Fruit fly (Drosophila melanogaster): ENCODE results near the gene hay.

hay gene

dm6 chr3L:10664511-10665062 is 33.7 kb downstream of the hay start, which contains the start of gene simj (continued):
- TF ChIP-seq CG12659 (GFP tag; optimal IDR thresholded peaks at IDR 0.05) (peak; percentile 86), knrl (GFP tag; IDR thresholded peaks at IDR 0.05; ENCODE audit: partially characterized antibody) (peak; percentile 81), CG6791 (GFP tag; IDR thresholded peaks at IDR 0.05; ENCODE audit: partially characterized antibody) (peak; percentile 88), Dek (tag; optimal IDR thresholded peaks at IDR 0.05) (peak; percentile 65), Dll (GFP tag; IDR thresholded peaks at IDR 0.05; ENCODE audit: partially characterized antibody) (peak; percentile 76), CG30403 (GFP tag; optimal IDR thresholded peaks at IDR 0.05) (peak; percentile 18), CG42726 (GFP tag; IDR thresholded peaks at IDR 0.05; ENCODE audit: partially characterized antibody) (peak; percentile 94), stwl (tag; optimal IDR thresholded peaks at IDR 0.05) (peak; percentile 66), CG8290 (GFP tag; optimal IDR thresholded peaks at IDR 0.05) (peak; percentile 64), CG8290 (tag; optimal IDR thresholded peaks at IDR 0.05) (peak in 1 of 2 experiments; percentile 87), unc-4 (GFP tag; IDR thresholded peaks at IDR 0.05; ENCODE audit: partially characterized antibody) (peak; percentile 85), Nf-YC (tag; optimal IDR thresholded peaks at IDR 0.05) (peak; percentile 61), mirr (GFP tag; optimal IDR thresholded peaks at IDR 0.05) (peak; percentile 83), CG14667 (GFP tag; IDR thresholded peaks at IDR 0.05) (no peak), CG2712 (tag; optimal IDR thresholded peaks at IDR 0.05) (peak; percentile 62), CG4404 (GFP tag; IDR thresholded peaks at IDR 0.05) (no peak), gsb-n (tag; optimal IDR thresholded peaks at IDR 0.05) (peak; percentile 30), fu2 (GFP tag; optimal IDR thresholded peaks at IDR 0.05) (peak; percentile 31), BtbVII (GFP tag; optimal IDR thresholded peaks at IDR 0.05) (peak; percentile 46), Nf-YB (GFP tag; optimal IDR thresholded peaks at IDR 0.05) (peak; percentile 19), CG8478 (optimal IDR thresholded peaks at IDR 0.05) (no peak), luna (GFP tag; optimal IDR thresholded peaks at IDR 0.05) (peak; percentile 48), CG11456 (GFP tag; IDR thresholded peaks at IDR 0.05) (no peak), MBD-R2 (GFP tag; IDR thresholded peaks at IDR 0.05) (peak; percentile 55; the same call in 1 of the 2 replicates), CG9876 (GFP tag; optimal IDR thresholded peaks at IDR 0.05) (peak; percentile 46), lov (optimal IDR thresholded peaks at IDR 0.05) (no peak), lov (GFP tag; IDR thresholded peaks at IDR 0.05) (no peak), NfI (GFP tag; optimal IDR thresholded peaks at IDR 0.05) (peak; percentile 57), Sin3A (optimal IDR thresholded peaks at IDR 0.05) (peak; percentile 10), CG3995 (GFP tag; optimal IDR thresholded peaks at IDR 0.05) (no peak), CG9932 (GFP tag; IDR thresholded peaks at IDR 0.05) (peak; percentile 71), CG32532 (GFP tag; IDR thresholded peaks at IDR 0.05) (peak; percentile 66), CG34224 (GFP tag; IDR thresholded peaks at IDR 0.05; ENCODE audit: partially characterized antibody) (peak; percentile 90), CG14441 (GFP tag; IDR thresholded peaks at IDR 0.05) (peak; percentile 17; the same call in 1 of the 2 replicates), Atf6 (GFP tag; IDR thresholded peaks at IDR 0.05) (peak; percentile 69), D (optimal IDR thresholded peaks at IDR 0.05) (no peak), D (GFP tag; optimal IDR thresholded peaks at IDR 0.05) (peak; percentile 58), chn (GFP tag; optimal IDR thresholded peaks at IDR 0.05) (peak; percentile 41), wdn (GFP tag; IDR thresholded peaks at IDR 0.05) (no peak; the same call in 1 of the 2 replicates), CG3065 (GFP tag; optimal IDR thresholded peaks at IDR 0.05) (no peak), pho (GFP tag; optimal IDR thresholded peaks at IDR 0.05) (peak; percentile 23), zfh2 (GFP tag; optimal IDR thresholded peaks at IDR 0.05) (peak; percentile 38), CG12155 (GFP tag; optimal IDR thresholded peaks at IDR 0.05) (peak; percentile 54), sisA (GFP tag; IDR thresholded peaks at IDR 0.05) (no peak), pita (GFP tag; optimal IDR thresholded peaks at IDR 0.05) (peak; percentile 73), Lim3 (GFP tag; IDR thresholded peaks at IDR 0.05) (no peak), CG11723 (GFP tag; optimal IDR thresholded peaks at IDR 0.05) (peak; percentile 12), Hr51 (GFP tag; optimal IDR thresholded peaks at IDR 0.05) (peak; percentile 10 to 39), YL-1 (GFP tag; optimal IDR thresholded peaks at IDR 0.05) (no peak), disco-r (GFP tag; optimal IDR thresholded peaks at IDR 0.05) (no peak), so (GFP tag; IDR thresholded peaks at IDR 0.05) (peak; percentile 57; the same call in 1 of the 3 replicates), CG32772 (GFP tag; IDR thresholded peaks at IDR 0.05) (no peak)
